Worm (Caenorhabditis elegans) whole organism, L3 larva: Measurements from ENCODE around the gene C49F8.1.

ENCODE experiments used
- aly-2 ChIP-seq: fragments of 150-350 bp; optimal IDR thresholded peaks from 2 replicates; lab custom pipeline; 2014; ENCODE audit warnings: missing biosample characterization, missing genetic modification characterization
- egl-27 ChIP-seq: sonication (generic microtip); optimal IDR thresholded peaks from 4 replicates; lab custom pipeline; 2017; ENCODE audit warnings: missing biosample characterization, missing genetic modification reagents, missing genetic modification characterization
- nhr-25 ChIP-seq: sonication (generic microtip); optimal IDR thresholded peaks from 2 replicates; lab custom pipeline; 2017; ENCODE audit warnings: missing biosample characterization, missing genetic modification characterization
- snpc-4 ChIP-seq: fragments of 150-350 bp; optimal IDR thresholded peaks from 2 replicates; lab custom pipeline; 2014; ENCODE audit warnings: missing biosample characterization, missing genetic modification characterization
- unc-62 ChIP-seq: fragments of 150-350 bp; sonication (generic microtip); optimal IDR thresholded peaks from 4 replicates; lab custom pipeline; 2014; ENCODE audit warnings: missing biosample characterization, missing genetic modification reagents, missing genetic modification characterization
- ztf-4 ChIP-seq: fragments of 150-350 bp; optimal IDR thresholded peaks from 2 replicates; lab custom pipeline; 2014; ENCODE audit warnings: missing biosample characterization, missing genetic modification characterization

- TF ChIP-seq unc-62 (GFP tag; lab: Kevin White, UChicago) (no peak), snpc-4 (tag; lab: Kevin White, UChicago) (no peak), nhr-25 (tag; lab: Kevin White, UChicago) (no peak), ztf-4 (tag; lab: Kevin White, UChicago) (no peak), aly-2 (no peak), egl-27 (no peak)
Observed at ce11 chrX:13411306-13411705, 46.5 kb upstream of the C49F8.1 start.
